Fruit fly (Drosophila melanogaster) whole organism, adult: Measurements from ENCODE around the gene CG42729.

Source experiments
- CG11617 ChIP-seq: fragments of 200-800 bp; sonication (Bioruptor generic); optimal IDR thresholded peaks from 2 replicates; lab custom pipeline; 2017; ENCODE audit warnings: mild to moderate bottlenecking, missing biosample characterization, missing genetic modification reagents, missing genetic modification characterization
- CG12768 ChIP-seq: fragments of 200-800 bp; sonication (Bioruptor generic); optimal IDR thresholded peaks from 2 replicates; lab custom pipeline; 2017; ENCODE audit warnings: missing biosample characterization, missing genetic modification characterization, mild to moderate bottlenecking, moderate library complexity, missing genetic modification reagents
- CG14711 ChIP-seq: fragments of 200-800 bp; sonication (Bioruptor generic); optimal IDR thresholded peaks from 2 replicates; lab custom pipeline; 2018; ENCODE audit warnings: missing biosample characterization, mild to moderate bottlenecking, missing genetic modification characterization, moderate library complexity
- CG1620 ChIP-seq: fragments of 200-800 bp; sonication (Bioruptor generic); optimal IDR thresholded peaks from 2 replicates; lab custom pipeline; 2016; ENCODE audit warnings: missing biosample characterization, missing genetic modification characterization
- CG33017 ChIP-seq: fragments of 200-800 bp; sonication (Bioruptor generic); optimal IDR thresholded peaks from 2 replicates; lab custom pipeline; 2018; ENCODE audit warnings: missing biosample characterization, mild to moderate bottlenecking, missing genetic modification characterization, moderate library complexity
- CG5204 ChIP-seq: fragments of 200-800 bp; sonication (Bioruptor generic); optimal IDR thresholded peaks from 2 replicates; lab custom pipeline; 2016; ENCODE audit warnings: missing biosample characterization, missing genetic modification characterization
- CG7045 ChIP-seq: fragments of 200-800 bp; sonication (Bioruptor generic); optimal IDR thresholded peaks from 2 replicates; lab custom pipeline; 2017; ENCODE audit warnings: missing biosample characterization, mild to moderate bottlenecking, missing genetic modification characterization
- CG7101 ChIP-seq: fragments of 200-800 bp; sonication (Bioruptor generic); optimal IDR thresholded peaks from 2 replicates; lab custom pipeline; 2018; ENCODE audit warnings: missing biosample characterization, mild to moderate bottlenecking, missing genetic modification characterization, moderate library complexity
- Clk ChIP-seq: fragments of 200-800 bp; sonication (Bioruptor generic); optimal IDR thresholded peaks from 2 replicates; lab custom pipeline; 2017; ENCODE audit warnings: missing biosample characterization, missing genetic modification characterization
- Crg-1 ChIP-seq: fragments of 200-800 bp; sonication (Bioruptor generic); optimal IDR thresholded peaks from 2 replicates; lab custom pipeline; 2016; ENCODE audit warnings: missing biosample characterization, missing genetic modification characterization
- Hr96 ChIP-seq: fragments of 200-800 bp; sonication (Bioruptor generic); optimal IDR thresholded peaks from 2 replicates; lab custom pipeline; 2016; ENCODE audit warnings: missing biosample characterization, missing genetic modification characterization
- Mnt ChIP-seq: fragments of 200-800 bp; sonication (Bioruptor generic); optimal IDR thresholded peaks from 2 replicates; lab custom pipeline; 2016; ENCODE audit warnings: missing biosample characterization, mild to moderate bottlenecking, missing genetic modification characterization
- bab1 ChIP-seq: fragments of 200-800 bp; sonication (Bioruptor generic); optimal IDR thresholded peaks from 3 replicates; lab custom pipeline; 2019; ENCODE audit warnings: missing biosample characterization, mild to moderate bottlenecking, missing genetic modification characterization, moderate library complexity
- cic ChIP-seq: fragments of 200-800 bp; sonication (Bioruptor generic); optimal IDR thresholded peaks from 2 replicates; lab custom pipeline; 2017; ENCODE audit warnings: missing biosample characterization, mild to moderate bottlenecking, missing genetic modification characterization, moderate library complexity
- cnc ChIP-seq, 2 experiments: fragments of >200 bp; optimal IDR thresholded peaks; 2 replicates each; lab custom pipeline; 2017
- kay ChIP-seq: fragments of 200-800 bp; sonication (Bioruptor generic); peaks from one replicate; lab custom pipeline; 2016; ENCODE audit warnings: missing biosample characterization, missing genetic modification characterization, borderline replicate concordance
- ovo ChIP-seq: fragments of 200-800 bp; sonication (Bioruptor generic); optimal IDR thresholded peaks from 2 replicates; lab custom pipeline; 2016; ENCODE audit warnings: missing biosample characterization, missing genetic modification characterization
- pad ChIP-seq: fragments of 200-800 bp; sonication (Bioruptor generic); optimal IDR thresholded peaks from 3 replicates; lab custom pipeline; 2017; ENCODE audit warnings: missing biosample characterization, missing genetic modification characterization, mild to moderate bottlenecking, moderate library complexity, missing genetic modification reagents
- tj ChIP-seq: fragments of 200-800 bp; sonication (Bioruptor generic); optimal IDR thresholded peaks from 3 replicates; lab custom pipeline; 2017; ENCODE audit warnings: missing biosample characterization, mild to moderate bottlenecking, missing genetic modification characterization, moderate library complexity
- toe ChIP-seq: fragments of 200-800 bp; sonication (Bioruptor generic); optimal IDR thresholded peaks from 2 replicates; lab custom pipeline; 2016; ENCODE audit warnings: missing biosample characterization, missing genetic modification characterization

CG42729 gene

dm6 chr3L:15510787-15511186, 16.5 kb downstream of the CG42729 start, which contains the start of gene MsrA:
MsrA (plus strand) TSS chr3L:15511052.
- TF ChIP-seq bab1 (GFP tag; lab: Kevin White, UChicago) (peak; percentile 36), Mnt (GFP tag; lab: Kevin White, UChicago) (peak; percentile 51), Crg-1 (GFP tag; lab: Kevin White, UChicago) (no peak), CG7101 (peak; percentile 20), CG1620 (no peak), tj (GFP tag; lab: Kevin White, UChicago) (peak; percentile 80), kay (GFP tag; lab: Kevin White, UChicago) (peak; percentile 31), CG5204 (GFP tag; lab: Kevin White, UChicago) (no peak), cic (GFP tag; lab: Kevin White, UChicago) (peak; percentile 49), CG33017 (tag; lab: Kevin White, UChicago) (peak; percentile 12), CG12768 (no peak), Hr96 (GFP tag; lab: Kevin White, UChicago) (peak; percentile 2)

- TF ChIP-seq tj (GFP tag; lab: Kevin White, UChicago) (no peak), CG11617 (GFP tag; lab: Kevin White, UChicago) (no peak), cnc (optimal IDR thresholded peaks at IDR 0.05; lab: Kevin White, UChicago) (no peak), bab1 (GFP tag; lab: Kevin White, UChicago) (peak; percentile 54), toe (GFP tag; lab: Kevin White, UChicago) (no peak), Clk (no peak), CG7045 (GFP tag; lab: Kevin White, UChicago) (no peak), Hr96 (GFP tag; lab: Kevin White, UChicago) (no peak), CG14711 (no peak), CG5204 (GFP tag; lab: Kevin White, UChicago) (no peak), Mnt (GFP tag; lab: Kevin White, UChicago) (peak; percentile 54), CG12768 (no peak), pad (GFP tag; lab: Kevin White, UChicago) (no peak), CG33017 (tag; lab: Kevin White, UChicago) (no peak), Crg-1 (GFP tag; lab: Kevin White, UChicago) (no peak)
Observed at dm6 chr3L:15509398-15509797, 17.9 kb downstream of the CG42729 start, which contains the start of the genes gdl and gdl-ORF39. gdl (plus strand) TSS chr3L:15509445. gdl-ORF39 (plus strand) TSS chr3L:15509445.

- no peak for TF ChIP-seq CG14711
- no peak for TF ChIP-seq kay (GFP tag; lab: Kevin White, UChicago)
- no peak for TF ChIP-seq CG1620
- TF ChIP-seq pad (GFP tag; lab: Kevin White, UChicago): no peak
- TF ChIP-seq Crg-1 (GFP tag; lab: Kevin White, UChicago): no peak
- TF ChIP-seq CG5204 (GFP tag; lab: Kevin White, UChicago): no peak
Observed at dm6 chr3L:15508750-15509149, 18.6 kb downstream of the CG42729 start, which contains the start of gene Z600. Z600 (plus strand) TSS chr3L:15509061.

dm6 chr3L:15508233-15508632, 19.1 kb downstream of the CG42729 start, which contains the start of gene CG7841:
CG7841 (minus strand) TSS chr3L:15508252.
- peak; percentile 99 for TF ChIP-seq CG11617 (GFP tag; lab: Kevin White, UChicago)
- peak; percentile 90 for TF ChIP-seq CG1620
- TF ChIP-seq cic (GFP tag; lab: Kevin White, UChicago): peak; percentile 87
- TF ChIP-seq CG33017 (tag; lab: Kevin White, UChicago): peak; percentile 99
- TF ChIP-seq bab1 (GFP tag; lab: Kevin White, UChicago): peak; percentile 99
- TF ChIP-seq tj (GFP tag; lab: Kevin White, UChicago): peak; percentile 89
- TF ChIP-seq cnc (optimal IDR thresholded peaks at IDR 0.05; lab: Kevin White, UChicago): no peak
- peak; percentile 91 for TF ChIP-seq ovo (GFP tag; lab: Kevin White, UChicago)
- TF ChIP-seq CG14711: peak; percentile 97
- no peak for TF ChIP-seq toe (GFP tag; lab: Kevin White, UChicago)
- TF ChIP-seq Crg-1 (GFP tag; lab: Kevin White, UChicago): peak; percentile 95
- peak; percentile 99 for TF ChIP-seq CG7101
- TF ChIP-seq Hr96 (GFP tag; lab: Kevin White, UChicago): peak; percentile 98
- TF ChIP-seq CG7045 (GFP tag; lab: Kevin White, UChicago): peak; percentile 99
- peak; percentile 99 for TF ChIP-seq Mnt (GFP tag; lab: Kevin White, UChicago)
- TF ChIP-seq kay (GFP tag; lab: Kevin White, UChicago): peak; percentile 98
- peak; percentile 90 for TF ChIP-seq pad (GFP tag; lab: Kevin White, UChicago)
- no peak for TF ChIP-seq CG5204 (GFP tag; lab: Kevin White, UChicago)
- TF ChIP-seq Clk: peak; percentile 96
- TF ChIP-seq CG12768: peak; percentile 99

- TF ChIP-seq CG11617 (GFP tag; lab: Kevin White, UChicago): no peak
- TF ChIP-seq CG33017 (tag; lab: Kevin White, UChicago): no peak
Observed at dm6 chr3L:15507148-15507896, 20.0 kb downstream of the CG42729 start.

dm6 chr3L:15506174-15506926, 21.0 kb downstream of the CG42729 start:
- TF ChIP-seq cnc (optimal IDR thresholded peaks at IDR 0.05; lab: Kevin White, UChicago) (no peak), cic (GFP tag; lab: Kevin White, UChicago) (peak; percentile 53), Hr96 (GFP tag; lab: Kevin White, UChicago) (no peak), CG14711 (no peak), ovo (GFP tag; lab: Kevin White, UChicago) (no peak)
